Fruit fly (Drosophila melanogaster): ENCODE data around the gene CG9004.
A peak's percentile ranks its signal among the peaks of the same experiment; 100 is the strongest.

CG9004 gene

DNA sequence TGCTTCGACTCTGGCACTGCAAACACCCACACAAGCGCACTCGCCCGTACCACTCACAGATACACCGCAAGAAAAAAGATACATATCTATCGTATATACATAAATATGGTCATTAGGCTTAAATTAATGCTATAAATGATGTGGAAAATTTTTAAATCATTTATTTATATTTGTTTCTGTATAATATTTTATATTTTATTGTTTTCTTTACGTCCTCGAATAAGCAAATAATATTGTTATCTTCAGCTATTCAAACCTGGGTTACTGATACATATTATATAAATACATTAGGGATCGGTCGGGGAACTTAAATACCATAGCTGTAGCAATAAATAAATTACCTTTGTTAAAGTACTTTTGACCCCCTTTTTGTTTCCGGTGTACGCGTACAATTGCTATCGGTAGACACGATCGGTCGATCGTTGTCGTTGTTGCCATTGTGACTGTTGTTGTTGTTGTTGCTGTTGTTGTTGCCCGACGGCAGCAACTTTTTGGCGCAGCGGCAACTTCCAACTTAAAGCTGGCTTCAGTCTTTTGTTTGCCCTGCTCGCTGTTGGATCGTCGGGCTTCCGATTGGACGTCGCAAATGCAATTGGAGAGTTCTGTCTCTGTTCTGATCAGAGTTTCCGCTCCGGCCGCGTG, 44.0 kb downstream of the CG9004 start (continued):
- peak; percentile 16 for TF ChIP-seq sd (tag; optimal IDR thresholded peaks at IDR 0.05)
- peak; percentile 51 for TF ChIP-seq sqz (GFP tag; optimal IDR thresholded peaks at IDR 0.05)
- TF ChIP-seq CG30431 (GFP tag; optimal IDR thresholded peaks at IDR 0.05) = peak; percentile 73
- TF ChIP-seq Spps (tag; optimal IDR thresholded peaks at IDR 0.05) = peak; percentile 16
- peak; percentile 75 for TF ChIP-seq cwo (GFP tag; optimal IDR thresholded peaks at IDR 0.05)
- peak; percentile 66 for TF ChIP-seq az2 (GFP tag; optimal IDR thresholded peaks at IDR 0.05)
- no peak for TF ChIP-seq sim (GFP tag; IDR thresholded peaks at IDR 0.05)
- no peak; the same call in 1 of the 2 replicates for TF ChIP-seq CG11247 (GFP tag; IDR thresholded peaks at IDR 0.05)
- peak; percentile 80 for TF ChIP-seq CG9437 (GFP tag; optimal IDR thresholded peaks at IDR 0.05)
- peak; percentile 74 for TF ChIP-seq CG17385 (GFP tag; optimal IDR thresholded peaks at IDR 0.05)
- peak; percentile 86 for TF ChIP-seq phol (tag; optimal IDR thresholded peaks at IDR 0.05)
- TF ChIP-seq scrt (GFP tag; optimal IDR thresholded peaks at IDR 0.05) = peak; percentile 61
- peak; percentile 78 for TF ChIP-seq CG17359 (tag; optimal IDR thresholded peaks at IDR 0.05)
- peak; percentile 81 for TF ChIP-seq lab (GFP tag; optimal IDR thresholded peaks at IDR 0.05)
- TF ChIP-seq peb (GFP tag; IDR thresholded peaks at IDR 0.05) = peak; percentile 8; the same call in 1 of the 2 replicates
- TF ChIP-seq NfI (GFP tag; optimal IDR thresholded peaks at IDR 0.05) = peak; percentile 75
- TF ChIP-seq ERR (GFP tag; optimal IDR thresholded peaks at IDR 0.05) = no peak
- peak; percentile 63 for TF ChIP-seq CG12104 (GFP tag; optimal IDR thresholded peaks at IDR 0.05)
- no peak for TF ChIP-seq CG10565 (GFP tag; optimal IDR thresholded peaks at IDR 0.05)
- peak; percentile 71 for TF ChIP-seq CG15011 (GFP tag; optimal IDR thresholded peaks at IDR 0.05)
- peak; percentile 64 for TF ChIP-seq CG6813 (GFP tag; optimal IDR thresholded peaks at IDR 0.05)
- peak in 1 of 2 experiments; percentile 15 for TF ChIP-seq chif (GFP tag; optimal IDR thresholded peaks at IDR 0.05)
- peak; percentile 6 for TF ChIP-seq Elba2 (GFP tag; optimal IDR thresholded peaks at IDR 0.05)
- TF ChIP-seq esg (GFP tag; conservative IDR thresholded peaks at IDR 0.05) = peak; percentile 61; the same call in 1 of the 2 replicates
- TF ChIP-seq gcm (GFP tag; optimal IDR thresholded peaks at IDR 0.05) = peak; percentile 79
- peak; percentile 84 for TF ChIP-seq CG15269 (tag; optimal IDR thresholded peaks at IDR 0.05)
- TF ChIP-seq CG15479 (GFP tag; optimal IDR thresholded peaks at IDR 0.05) = no peak
- peak; percentile 11 for TF ChIP-seq Antp (GFP tag; optimal IDR thresholded peaks at IDR 0.05)
- no peak for TF ChIP-seq kni (GFP tag; optimal IDR thresholded peaks at IDR 0.05)
- 0 out of 2 replicates have a peak, but pooled peaks have one; percentile 24 for TF ChIP-seq H2.0 (GFP tag; IDR thresholded peaks at IDR 0.05)
- peak; percentile 34 for TF ChIP-seq CG16815 (GFP tag; optimal IDR thresholded peaks at IDR 0.05)
- TF ChIP-seq Camta (GFP tag; optimal IDR thresholded peaks at IDR 0.05) = no peak
- no peak for TF ChIP-seq fd102C (GFP tag; optimal IDR thresholded peaks at IDR 0.05)
- TF ChIP-seq Atf6 (GFP tag; IDR thresholded peaks at IDR 0.05) = peak; percentile 54; the same call in 1 of the 2 replicates
- peak; percentile 85 for TF ChIP-seq CG9727 (GFP tag; optimal IDR thresholded peaks at IDR 0.05)
- peak in 1 of 2 experiments; percentile 78 for TF ChIP-seq eve (GFP tag; optimal IDR thresholded peaks at IDR 0.05)
- peak; percentile 17 for TF ChIP-seq Hsf (GFP tag; optimal IDR thresholded peaks at IDR 0.05)
- TF ChIP-seq CG11093 (GFP tag; IDR thresholded peaks at IDR 0.05) = peak; percentile 36; the same call in 1 of the 3 replicates
- TF ChIP-seq Awh (GFP tag; IDR thresholded peaks at IDR 0.05) = no peak
- TF ChIP-seq CG7357 (GFP tag; IDR thresholded peaks at IDR 0.05) = peak; percentile 45; the same call in 1 of the 3 replicates
- peak; percentile 71 for TF ChIP-seq caup (GFP tag; optimal IDR thresholded peaks at IDR 0.05; ENCODE audit: severe bottlenecking)
- peak; percentile 13 for TF ChIP-seq CG12299 (tag; optimal IDR thresholded peaks at IDR 0.05)
- no peak for TF ChIP-seq ftz-f1 (GFP tag; optimal IDR thresholded peaks at IDR 0.05)
- TF ChIP-seq Ada2b (GFP tag; IDR thresholded peaks at IDR 0.05) = 0 out of 2 replicates have a peak, but pooled peaks have one; percentile 4
- no peak for TF ChIP-seq CG6175 (GFP tag; IDR thresholded peaks at IDR 0.05)
- peak; percentile 78 for TF ChIP-seq CG17829 (tag; optimal IDR thresholded peaks at IDR 0.05)
- TF ChIP-seq Rx (GFP tag; IDR thresholded peaks at IDR 0.05) = 0 out of 2 replicates have a peak, but pooled peaks have one; percentile 42
- TF ChIP-seq zf30C (GFP tag; optimal IDR thresholded peaks at IDR 0.05) = peak; percentile 21
- TF ChIP-seq Dip3 (GFP tag; optimal IDR thresholded peaks at IDR 0.05) = no peak
